Worm (Caenorhabditis elegans): ENCODE results near the gene npl-4.1.
"Not testable (repeated sequence)": the region's sequence is repeated elsewhere in the genome, so short reads cannot be mapped to it uniquely, and the experiment has no call there.

- not testable (repeated sequence) for TF ChIP-seq him-1, W03F9.2, dao-5 (tag; optimal IDR thresholded peaks at IDR 0.05)
Measured at ce11 chrII:5630851-5631401, at the start of gene npl-4.1, which contains the start of gene F59E12.6.

Measured in whole organism, L4/young adult.